Worm (Caenorhabditis elegans): ENCODE results near the gene ZK1128.7.

DNA sequence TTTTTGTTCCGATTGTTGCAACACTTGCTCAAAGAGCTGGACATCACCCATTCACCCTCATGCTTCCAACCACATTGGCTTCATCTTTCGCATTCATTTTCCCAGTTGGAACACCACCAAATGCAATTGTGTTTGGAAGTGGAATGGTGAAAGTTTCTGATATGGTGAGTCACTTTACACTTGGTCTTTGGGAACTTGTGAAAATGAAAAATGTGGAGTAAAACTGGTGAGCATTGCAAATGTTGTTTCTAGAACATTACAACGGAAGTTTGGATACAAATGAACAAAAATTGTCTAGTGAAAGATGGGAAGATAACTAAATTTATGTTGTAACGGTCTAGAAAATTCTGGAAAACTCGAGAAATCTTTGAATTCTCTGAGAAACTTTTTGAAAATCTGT lies 19.5 kb downstream of the ZK1128.7 start:
- TF ChIP-seq nfya-1 (tag; optimal IDR thresholded peaks at IDR 0.05; ENCODE audit: borderline replicate concordance, insufficient read depth) (no peak), egl-18 (GFP tag; IDR thresholded peaks at IDR 0.05) (no peak)
